Fruit fly (Drosophila melanogaster) whole organism, embryonic: ENCODE data around the gene Ugt316A1.

Source experiments
- B-H1 ChIP-seq: fragments of 200-800 bp; sonication (Bioruptor generic); IDR thresholded peaks from 3 replicates; pipeline ENCODE4 v1.3.6; 2022; ENCODE audit warnings: missing biosample characterization, missing genetic modification characterization
- CG10366 ChIP-seq: fragments of 200-800 bp; sonication (Bioruptor generic); IDR thresholded peaks from 2 replicates; pipeline ENCODE4 v1.3.6; 2022; ENCODE audit warnings: missing biosample characterization, missing genetic modification characterization
- CG10543 ChIP-seq: fragments of 200-800 bp; sonication (Bioruptor generic); optimal IDR thresholded peaks from 3 replicates; lab custom pipeline; 2017; ENCODE audit warnings: missing biosample characterization, mild to moderate bottlenecking, missing genetic modification characterization, moderate library complexity
- CG10979 ChIP-seq: fragments of 200-800 bp; sonication (Bioruptor generic); optimal IDR thresholded peaks from 2 replicates; lab custom pipeline; 2018; ENCODE audit warnings: missing biosample characterization, mild to moderate bottlenecking, missing genetic modification characterization, moderate library complexity
- CG12942 ChIP-seq: fragments of 200-800 bp; sonication (Bioruptor generic); optimal IDR thresholded peaks from 3 replicates; lab custom pipeline; 2016; ENCODE audit warnings: missing biosample characterization, missing genetic modification characterization
- CG2116 ChIP-seq: fragments of 200-800 bp; sonication (Bioruptor generic); optimal IDR thresholded peaks from 3 replicates; lab custom pipeline; 2018; ENCODE audit warnings: missing biosample characterization, mild to moderate bottlenecking, missing genetic modification characterization
- CG2889 ChIP-seq: fragments of 200-800 bp; sonication (Bioruptor generic); IDR thresholded peaks from 3 replicates; pipeline ENCODE4 v1.3.6; 2022; ENCODE audit warnings: missing biosample characterization, missing genetic modification characterization
- CG31365 ChIP-seq: fragments of 200-800 bp; sonication (Bioruptor generic); optimal IDR thresholded peaks from 2 replicates; lab custom pipeline; 2018; ENCODE audit warnings: missing biosample characterization, mild to moderate bottlenecking, missing genetic modification characterization
- CG34376 ChIP-seq: fragments of 200-800 bp; sonication (Bioruptor generic); optimal IDR thresholded peaks from 2 replicates; lab custom pipeline; 2018; ENCODE audit warnings: missing biosample characterization, mild to moderate bottlenecking, missing genetic modification characterization
- CG4617 ChIP-seq: fragments of 200-800 bp; sonication (Bioruptor generic); optimal IDR thresholded peaks from 3 replicates; lab custom pipeline; 2016; ENCODE audit warnings: missing biosample characterization, missing genetic modification characterization, borderline replicate concordance
- CG5180 ChIP-seq: fragments of 200-800 bp; sonication (Bioruptor generic); optimal IDR thresholded peaks from 3 replicates; lab custom pipeline; 2017; ENCODE audit warnings: missing biosample characterization, missing genetic modification characterization, mild to moderate bottlenecking, moderate library complexity, missing genetic modification reagents
- CG6254 ChIP-seq: fragments of 200-800 bp; sonication (Bioruptor generic); optimal IDR thresholded peaks from 3 replicates; lab custom pipeline; 2017; ENCODE audit warnings: mild to moderate bottlenecking, missing biosample characterization, missing genetic modification reagents, missing genetic modification characterization
- CG6272 ChIP-seq: fragments of 200-800 bp; sonication (Bioruptor generic); IDR thresholded peaks from 2 replicates; pipeline ENCODE4 v1.3.6; 2022; ENCODE audit warnings: missing biosample characterization, missing genetic modification characterization
- CG6765 ChIP-seq: fragments of 200-800 bp; sonication (Bioruptor generic); optimal IDR thresholded peaks from 3 replicates; lab custom pipeline; 2017; ENCODE audit warnings: missing biosample characterization, mild to moderate bottlenecking, missing genetic modification characterization
- CG7928 ChIP-seq: fragments of 200-800 bp; sonication (Bioruptor generic); optimal IDR thresholded peaks from 2 replicates; lab custom pipeline; 2017; ENCODE audit warnings: missing biosample characterization, mild to moderate bottlenecking, missing genetic modification characterization
- Chrac-16 ChIP-seq: fragments of 200-800 bp; sonication (Bioruptor generic); optimal IDR thresholded peaks from 3 replicates; lab custom pipeline; 2016; ENCODE audit warnings: missing biosample characterization, missing genetic modification characterization
- D19B ChIP-seq: fragments of 200-800 bp; sonication (Bioruptor generic); optimal IDR thresholded peaks from 2 replicates; lab custom pipeline; 2017; ENCODE audit warnings: missing biosample characterization, mild to moderate bottlenecking, missing genetic modification characterization
- Deaf1 ChIP-seq: fragments of 200-800 bp; optimal IDR thresholded peaks from 3 replicates; lab custom pipeline; 2019; ENCODE audit warnings: missing biosample characterization, mild to moderate bottlenecking, missing genetic modification characterization, moderate library complexity
- Doc2 ChIP-seq: fragments of 200-800 bp; sonication (Bioruptor generic); IDR thresholded peaks from 2 replicates; pipeline ENCODE4 v1.3.6; 2022; ENCODE audit warnings: missing biosample characterization, missing genetic modification characterization
- Doc3 ChIP-seq: fragments of 200-800 bp; sonication (Bioruptor generic); IDR thresholded peaks from 3 replicates; pipeline ENCODE4 v1.3.6; 2022; ENCODE audit warnings: missing biosample characterization, missing genetic modification characterization; ENCODE audit not compliant: partially characterized antibody
- Gug ChIP-seq: fragments of 200-800 bp; sonication (Bioruptor generic); IDR thresholded peaks from 4 replicates; pipeline ENCODE4 v1.3.6; 2022; ENCODE audit warnings: missing biosample characterization, missing genetic modification characterization
- HmgZ ChIP-seq: fragments of 200-800 bp; sonication (Bioruptor generic); optimal IDR thresholded peaks from 2 replicates; lab custom pipeline; 2018; ENCODE audit warnings: missing biosample characterization, mild to moderate bottlenecking, missing genetic modification characterization
- Hr78 ChIP-seq, 2 experiments: fragments of 200-800 bp in 1 of 2; fragments of >200 bp in 1 of 2; sonication (Bioruptor generic) in 1 of 2; optimal IDR thresholded peaks; 2 replicates each; lab custom pipeline; 2017 to 2019; ENCODE audit warnings: missing biosample characterization in 2 of 2, missing genetic modification characterization in 2 of 2, mild to moderate bottlenecking in 1 of 2, moderate library complexity in 1 of 2
- Lim3 ChIP-seq: fragments of 200-800 bp; sonication (Bioruptor generic); IDR thresholded peaks from 2 replicates; pipeline ENCODE4 v1.3.6; 2022; ENCODE audit warnings: missing biosample characterization, missing genetic modification characterization
- MESR4 ChIP-seq: fragments of 200-800 bp; sonication (Bioruptor generic); optimal IDR thresholded peaks from 2 replicates; lab custom pipeline; 2018; ENCODE audit warnings: missing biosample characterization, mild to moderate bottlenecking, missing genetic modification characterization, moderate library complexity
- Optix ChIP-seq: fragments of 200-800 bp; sonication (Bioruptor generic); IDR thresholded peaks from 3 replicates; pipeline ENCODE4 v1.3.6; 2022; ENCODE audit warnings: missing biosample characterization, missing genetic modification characterization
- Ravus ChIP-seq: fragments of 200-800 bp; sonication (Bioruptor generic); IDR thresholded peaks from 2 replicates; pipeline ENCODE4 v1.3.6; 2022; ENCODE audit warnings: missing biosample characterization, missing genetic modification characterization
- ash1 ChIP-seq: fragments of 200-800 bp; sonication (Bioruptor generic); optimal IDR thresholded peaks from 2 replicates; lab custom pipeline; 2018; ENCODE audit warnings: missing biosample characterization, mild to moderate bottlenecking, missing genetic modification characterization
- bigmax ChIP-seq: fragments of 200-800 bp; sonication (Bioruptor generic); optimal IDR thresholded peaks from 2 replicates; lab custom pipeline; 2018; ENCODE audit warnings: missing biosample characterization, mild to moderate bottlenecking, missing genetic modification characterization
- caup ChIP-seq: fragments of 200-800 bp; sonication (Bioruptor generic); optimal IDR thresholded peaks from 3 replicates; lab custom pipeline; 2017; ENCODE audit warnings: missing biosample characterization, mild to moderate bottlenecking, missing genetic modification characterization, moderate library complexity; ENCODE audit not compliant: severe bottlenecking
- ci ChIP-seq: fragments of 200-800 bp; sonication (Bioruptor generic); IDR thresholded peaks from 3 replicates; pipeline ENCODE4 v1.3.6; 2022; ENCODE audit warnings: missing biosample characterization, missing genetic modification characterization
- dysf ChIP-seq: fragments of 200-800 bp; sonication (Bioruptor generic); IDR thresholded peaks from 3 replicates; pipeline ENCODE4 v1.3.6; 2022; ENCODE audit warnings: missing biosample characterization, missing genetic modification characterization
- fd3F ChIP-seq: fragments of 200-800 bp; sonication (Bioruptor generic); optimal IDR thresholded peaks from 2 replicates; lab custom pipeline; 2018; ENCODE audit warnings: missing biosample characterization, mild to moderate bottlenecking, missing genetic modification characterization, moderate library complexity
- fd96Cb ChIP-seq: fragments of 200-800 bp; sonication (Bioruptor generic); optimal IDR thresholded peaks from 2 replicates; lab custom pipeline; 2018; ENCODE audit warnings: missing biosample characterization, mild to moderate bottlenecking, missing genetic modification characterization, moderate library complexity
- h ChIP-seq: fragments of >200 bp; optimal IDR thresholded peaks from 2 replicates; lab custom pipeline; 2017
- lilli ChIP-seq: fragments of 200-800 bp; sonication (Bioruptor generic); optimal IDR thresholded peaks from 3 replicates; lab custom pipeline; 2016; ENCODE audit warnings: missing biosample characterization, missing genetic modification characterization
- nerfin-2 ChIP-seq: fragments of 200-800 bp; sonication (Bioruptor generic); IDR thresholded peaks from 2 replicates; pipeline ENCODE4 v1.3.6; 2022; ENCODE audit warnings: missing biosample characterization, missing genetic modification characterization; ENCODE audit not compliant: partially characterized antibody
- nom ChIP-seq: fragments of 200-800 bp; sonication (Bioruptor generic); optimal IDR thresholded peaks from 2 replicates; lab custom pipeline; 2017; ENCODE audit warnings: missing biosample characterization, missing genetic modification characterization, mild to moderate bottlenecking, moderate library complexity, missing genetic modification reagents
- pho ChIP-seq: fragments of 200-800 bp; sonication (Bioruptor generic); optimal IDR thresholded peaks from 2 replicates; lab custom pipeline; 2016; ENCODE audit warnings: missing biosample characterization, missing genetic modification characterization
- prd ChIP-seq, 3 experiments: fragments of >200 bp in 2 of 3; fragments of 200-800 bp in 1 of 3; sonication (Bioruptor generic) in 1 of 3; optimal IDR thresholded peaks in 2 of 3; IDR thresholded peaks in 1 of 3; 2 replicates in 2 of 3; 3 replicates in 1 of 3; pipeline versions ENCODE4 v1.3.6 to Lab custom; 2017 to 2022; ENCODE audit warnings: missing biosample characterization in 1 of 3, missing genetic modification characterization in 1 of 3
- rib ChIP-seq: fragments of 200-800 bp; sonication (Bioruptor generic); IDR thresholded peaks from 2 replicates; pipeline ENCODE4 v1.3.6; 2022; ENCODE audit warnings: missing biosample characterization, missing genetic modification characterization
- schlank ChIP-seq: fragments of 200-800 bp; sonication (Bioruptor generic); optimal IDR thresholded peaks from 2 replicates; lab custom pipeline; 2018; ENCODE audit warnings: missing biosample characterization, mild to moderate bottlenecking, missing genetic modification characterization
- sens ChIP-seq: fragments of 200-800 bp; sonication (Bioruptor generic); peaks from one replicate; lab custom pipeline; 2016; ENCODE audit warnings: missing biosample characterization, missing genetic modification characterization
- sob ChIP-seq: fragments of 200-800 bp; sonication (Bioruptor generic); IDR thresholded peaks from 2 replicates; pipeline ENCODE4 v1.3.6; 2022; ENCODE audit warnings: missing biosample characterization, missing genetic modification characterization
- sug ChIP-seq: fragments of 200-800 bp; optimal IDR thresholded peaks from 2 replicates; lab custom pipeline; 2019; ENCODE audit warnings: missing biosample characterization, mild to moderate bottlenecking, missing genetic modification characterization, moderate library complexity
- vfl ChIP-seq: fragments of 200-800 bp; sonication (Bioruptor generic); optimal IDR thresholded peaks from 2 replicates; lab custom pipeline; 2016; ENCODE audit warnings: missing biosample characterization, missing genetic modification characterization
- zen ChIP-seq: fragments of 200-800 bp; sonication (Bioruptor generic); optimal IDR thresholded peaks from 3 replicates; lab custom pipeline; 2018; ENCODE audit warnings: missing biosample characterization, mild to moderate bottlenecking, missing genetic modification characterization, moderate library complexity
- zen2 ChIP-seq: fragments of 200-800 bp; sonication (Bioruptor generic); IDR thresholded peaks from 3 replicates; pipeline ENCODE4 v1.3.6; 2022; ENCODE audit warnings: missing biosample characterization, missing genetic modification characterization; ENCODE audit not compliant: partially characterized antibody

Gene Ugt316A1

DNA sequence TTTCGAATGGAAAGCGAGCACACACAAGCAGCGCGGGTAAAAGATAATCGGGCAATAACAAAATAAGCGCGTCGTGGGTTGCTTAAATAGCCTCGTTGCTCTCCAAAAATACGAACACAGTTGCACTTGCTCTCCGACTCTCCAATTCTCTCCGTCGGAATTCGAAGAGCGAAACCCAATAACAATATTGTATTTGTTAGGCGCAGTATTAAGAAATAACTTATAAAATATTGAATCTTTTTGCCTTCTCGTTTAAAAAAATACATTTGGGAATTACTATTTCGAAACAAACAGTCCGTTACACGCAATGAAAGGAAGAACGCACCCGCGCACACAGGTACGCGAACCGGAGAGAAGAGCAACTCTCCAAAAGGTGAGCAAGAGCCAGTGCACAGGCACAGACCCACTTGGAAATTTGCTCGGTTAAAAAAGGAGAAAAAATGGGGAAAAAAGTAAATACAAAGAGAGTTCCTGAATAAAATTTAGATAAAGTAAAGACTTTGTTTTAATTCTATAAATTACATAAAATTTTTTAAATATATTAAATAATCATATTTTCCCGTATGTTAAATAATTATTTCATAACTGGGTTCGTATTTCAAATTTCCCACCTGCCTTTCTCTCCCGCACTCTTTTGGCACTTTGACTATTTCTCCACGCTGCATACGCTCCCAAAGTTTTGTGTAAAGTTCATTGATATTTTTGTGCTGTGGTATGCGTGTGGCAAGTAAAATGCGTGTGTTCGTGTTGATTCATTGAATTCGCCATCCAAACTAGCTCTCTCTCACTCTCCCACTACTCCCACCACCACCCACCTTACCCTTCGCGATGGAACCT lies 24.0 kb upstream of the Ugt316A1 start, which contains the start of gene Mkp3 (continued):
- TF ChIP-seq Doc3 (GFP tag; lab: Robert Waterston, UW) (no peak), CG10979 (tag; lab: Kevin White, UChicago) (peak; percentile 86), schlank (tag; lab: Kevin White, UChicago) (peak; percentile 66), CG2116 (GFP tag; lab: Kevin White, UChicago) (peak; percentile 41), CG6765 (GFP tag; lab: Kevin White, UChicago) (peak; percentile 89), zen2 (no peak), caup (GFP tag; lab: Kevin White, UChicago) (peak; percentile 92), Hr78 (GFP tag; optimal IDR thresholded peaks at IDR 0.05; lab: Kevin White, UChicago) (peak in 1 of 2 experiments; percentile 69), CG12942 (GFP tag; lab: Kevin White, UChicago) (peak; percentile 67), D19B (peak; percentile 82), ash1 (GFP tag; lab: Kevin White, UChicago) (no peak), Chrac-16 (GFP tag; lab: Kevin White, UChicago) (peak; percentile 61), CG7928 (GFP tag; lab: Kevin White, UChicago) (peak; percentile 57), CG34376 (GFP tag; lab: Kevin White, UChicago) (peak; percentile 89), rib (GFP tag; lab: Robert Waterston, UW) (no peak; the same call in 1 of the 2 replicates), fd3F (GFP tag; lab: Kevin White, UChicago) (peak; percentile 85), h (lab: Kevin White, UChicago) (no peak), nerfin-2 (GFP tag; lab: Robert Waterston, UW) (no peak), bigmax (GFP tag; lab: Kevin White, UChicago) (no peak), B-H1 (GFP tag; lab: Robert Waterston, UW) (peak; percentile 79; the same call in 2 of the 3 replicates), CG31365 (tag; lab: Kevin White, UChicago) (peak; percentile 57), sob (peak; percentile 90), pho (no peak), zen (tag; lab: Kevin White, UChicago) (peak; percentile 42), vfl (GFP tag; lab: Kevin White, UChicago) (peak; percentile 11), Gug (GFP tag; lab: Robert Waterston, UW) (peak; percentile 72), Deaf1 (peak; percentile 63), CG10543 (GFP tag; lab: Kevin White, UChicago) (peak; percentile 91), Ravus (GFP tag; lab: Robert Waterston, UW) (peak; percentile 72), lilli (peak; percentile 68), CG10366 (GFP tag; lab: Robert Waterston, UW) (peak; percentile 85), HmgZ (tag; lab: Kevin White, UChicago) (peak; percentile 91), dysf (GFP tag; lab: Robert Waterston, UW) (peak; percentile 94), Optix (GFP tag; lab: Robert Waterston, UW) (peak; percentile 73; the same call in 1 of the 3 replicates), ci (GFP tag; lab: Robert Waterston, UW) (peak; percentile 82), nom (GFP tag; lab: Kevin White, UChicago) (peak; percentile 84), CG2889 (GFP tag; lab: Robert Waterston, UW) (peak; percentile 89), Doc2 (GFP tag; lab: Robert Waterston, UW) (no peak), Lim3 (GFP tag; lab: Robert Waterston, UW) (0 out of 2 replicates have a peak, but pooled peaks have one; percentile 6), CG4617 (peak; percentile 6), MESR4 (GFP tag; lab: Kevin White, UChicago) (no peak), prd (optimal IDR thresholded peaks at IDR 0.05; lab: Kevin White, UChicago) (no peak), prd (GFP tag; IDR thresholded peaks at IDR 0.05; lab: Robert Waterston, UW) (peak; percentile 87), CG6254 (GFP tag; lab: Kevin White, UChicago) (peak; percentile 79), sens (GFP tag; lab: Kevin White, UChicago) (peak; percentile 75), sug (tag; lab: Kevin White, UChicago) (peak; percentile 90), fd96Cb (tag; lab: Kevin White, UChicago) (peak; percentile 76), CG6272 (peak; percentile 83), CG5180 (peak; percentile 70)
